Worm (Caenorhabditis elegans): ENCODE results near the gene pfas-1.

Gene pfas-1

ce11 chrIII:4665272-4665671 lies 22.2 kb upstream of the pfas-1 start, which contains the start of gene T23F11.4:
T23F11.4 (minus strand) TSS chrIII:4665372.
- TF ChIP-seq T20F7.1 (GFP tag; optimal IDR thresholded peaks at IDR 0.05) (no peak), mdt-29 (GFP tag; IDR thresholded peaks at IDR 0.05) (no peak), fkh-10 (GFP tag; optimal IDR thresholded peaks at IDR 0.05) (no peak), aha-1 (tag) (peak; percentile 16)

- TF ChIP-seq unc-62 (GFP tag; optimal IDR thresholded peaks at IDR 0.05 in 1 of 2) (peak in 1 of 2 experiments; percentile 65), unc-62 (tag; optimal IDR thresholded peaks at IDR 0.05) (no peak), lin-1 (GFP tag; IDR thresholded peaks at IDR 0.05) (no peak), aly-2 (tag; optimal IDR thresholded peaks at IDR 0.05) (no peak), zip-11 (GFP tag; IDR thresholded peaks at IDR 0.05) (no peak), aha-1 (tag) (peak; percentile 98)
Measured at ce11 chrIII:4659426-4659825, 16.3 kb upstream of the pfas-1 start.

DNA sequence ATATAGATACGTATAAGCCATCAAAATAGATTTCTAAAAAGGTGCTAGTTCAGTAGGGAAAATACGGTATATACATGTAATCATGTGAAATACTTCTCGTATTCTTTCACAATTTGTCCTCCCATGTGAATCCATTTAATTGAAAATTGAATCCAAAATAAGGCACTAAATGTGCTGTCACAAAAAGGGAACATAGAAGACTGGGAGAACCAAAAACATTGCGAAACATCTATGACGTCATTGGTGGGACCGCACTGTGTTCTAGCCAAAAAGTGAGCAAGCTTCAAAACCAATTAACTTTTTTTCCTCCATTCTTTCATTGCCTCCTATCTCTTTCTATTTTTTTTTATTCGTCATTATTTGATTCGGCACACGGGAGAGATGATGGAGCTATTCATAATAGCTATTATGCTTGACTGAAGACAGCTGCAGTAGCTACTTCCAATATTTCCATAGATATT lies 15.3 kb upstream of the pfas-1 start, which contains the start of gene cdka-1:
Gene cdka-1, plus strand, starts transcription at position 411 of the 461 bp plus-strand sequence.
- TF ChIP-seq F37D6.2 (tag; optimal IDR thresholded peaks at IDR 0.05) = peak; percentile 13
- TF ChIP-seq ces-1 (GFP tag; optimal IDR thresholded peaks at IDR 0.05) = peak; percentile 81
- no peak for TF ChIP-seq unc-62 (GFP tag; optimal IDR thresholded peaks at IDR 0.05 in 1 of 2)
- TF ChIP-seq unc-62 (tag; optimal IDR thresholded peaks at IDR 0.05) = no peak
- peak; percentile 15 for TF ChIP-seq mep-1 (tag; optimal IDR thresholded peaks at IDR 0.05)
- TF ChIP-seq ctbp-1 (GFP tag; IDR thresholded peaks at IDR 0.05) = 0 out of 2 replicates have a peak, but pooled peaks have one; percentile 31
- TF ChIP-seq gei-8 (GFP tag; optimal IDR thresholded peaks at IDR 0.05) = no peak
- peak; percentile 9 for TF ChIP-seq hlh-30 (tag; optimal IDR thresholded peaks at IDR 0.05; ENCODE audit: insufficient read depth)
- no peak for TF ChIP-seq hlh-11 (tag; optimal IDR thresholded peaks at IDR 0.05)
- no peak for TF ChIP-seq nhr-28 (tag; optimal IDR thresholded peaks at IDR 0.05)
- no peak for TF ChIP-seq dmd-8 (GFP tag; IDR thresholded peaks at IDR 0.05)
- no peak for TF ChIP-seq duxl-1 (tag; optimal IDR thresholded peaks at IDR 0.05; ENCODE audit: poor library complexity)
- no peak for TF ChIP-seq daf-12 (tag; optimal IDR thresholded peaks at IDR 0.05)
- peak in 1 of 2 experiments; percentile 35 for TF ChIP-seq lsy-2 (tag; optimal IDR thresholded peaks at IDR 0.05)
- peak; percentile 12 for TF ChIP-seq rbr-2 (tag; optimal IDR thresholded peaks at IDR 0.05)
- TF ChIP-seq php-3 (GFP tag; IDR thresholded peaks at IDR 0.05) = no peak
- no peak for TF ChIP-seq lin-13 (GFP tag; optimal IDR thresholded peaks at IDR 0.05)
- no peak for TF ChIP-seq aha-1 (tag)

DNA sequence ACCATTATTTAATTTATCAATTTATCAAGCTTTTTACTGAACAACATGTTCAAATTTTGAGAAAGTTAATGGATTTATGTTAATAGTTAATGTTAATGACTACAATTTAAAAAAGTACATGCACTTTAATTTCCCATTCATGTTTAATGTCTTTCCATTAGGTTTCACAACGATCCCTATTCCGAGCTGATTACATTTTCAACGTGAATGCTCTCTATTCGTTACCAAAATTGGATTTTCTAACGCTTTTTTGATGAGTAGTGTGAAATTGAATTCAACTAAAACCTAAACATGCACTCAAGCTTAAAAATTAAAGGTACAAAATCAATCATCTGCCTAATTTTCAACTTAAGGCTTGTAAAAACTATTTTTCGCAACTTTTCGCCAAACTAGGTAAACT lies 14.3 kb upstream of the pfas-1 start:
- TF ChIP-seq dmd-8 (GFP tag; IDR thresholded peaks at IDR 0.05) (no peak), unc-39 (tag; optimal IDR thresholded peaks at IDR 0.05) (no peak), nhr-76 (tag; optimal IDR thresholded peaks at IDR 0.05) (no peak), T20F7.1 (GFP tag; optimal IDR thresholded peaks at IDR 0.05) (no peak), ceh-44 (GFP tag; IDR thresholded peaks at IDR 0.05) (no peak), ces-1 (GFP tag; optimal IDR thresholded peaks at IDR 0.05) (peak; percentile 90), dve-1 (tag; optimal IDR thresholded peaks at IDR 0.05; ENCODE audit: insufficient read depth) (no peak)

DNA sequence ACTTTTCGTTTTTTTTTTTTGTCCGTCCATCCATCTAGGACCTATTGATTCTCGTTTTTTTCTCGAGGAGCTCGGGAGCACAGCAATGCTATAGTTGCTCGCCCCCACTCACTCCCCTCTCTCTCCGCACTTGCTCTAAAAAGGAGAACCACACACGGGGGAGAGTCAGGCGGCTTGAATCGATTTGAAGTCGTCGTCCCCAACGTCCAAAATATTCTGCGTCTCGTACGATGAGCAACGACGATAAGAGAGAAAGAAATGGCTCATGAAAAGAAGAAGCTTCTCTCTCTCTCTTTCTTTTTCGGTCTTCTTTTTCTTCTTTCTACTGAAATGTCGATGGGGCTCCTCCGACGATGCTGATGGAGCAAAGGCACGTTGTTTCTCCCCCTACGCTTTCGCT lies 13.3 kb upstream of the pfas-1 start:
- peak; percentile 65; the same call in 1 of the 2 replicates for TF ChIP-seq ctbp-1 (GFP tag; IDR thresholded peaks at IDR 0.05)
- peak; percentile 18 for TF ChIP-seq dpl-1 (GFP tag; optimal IDR thresholded peaks at IDR 0.05)
- TF ChIP-seq hlh-11 (tag; optimal IDR thresholded peaks at IDR 0.05) = peak; percentile 22
- TF ChIP-seq mep-1 (tag; optimal IDR thresholded peaks at IDR 0.05) = peak; percentile 63
- no peak for TF ChIP-seq nhr-42 (GFP tag; IDR thresholded peaks at IDR 0.05)
- no peak for TF ChIP-seq ama-1 (optimal IDR thresholded peaks at IDR 0.05)
- no peak for TF ChIP-seq saeg-2 (GFP tag; IDR thresholded peaks at IDR 0.05)
- TF ChIP-seq F37D6.2 (tag; optimal IDR thresholded peaks at IDR 0.05) = peak; percentile 53
- TF ChIP-seq dmd-6 (GFP tag; IDR thresholded peaks at IDR 0.05) = 0 out of 2 replicates have a peak, but pooled peaks have one; percentile 5
- peak; percentile 53 for TF ChIP-seq ceh-28 (tag; optimal IDR thresholded peaks at IDR 0.05)
- TF ChIP-seq hif-1 (tag; optimal IDR thresholded peaks at IDR 0.05) = peak in 1 of 2 experiments; percentile 28
- TF ChIP-seq hlh-30 (tag; optimal IDR thresholded peaks at IDR 0.05; ENCODE audit: insufficient read depth) = peak; percentile 81
- no peak for TF ChIP-seq nhr-76 (tag; optimal IDR thresholded peaks at IDR 0.05)
- peak; percentile 73 for TF ChIP-seq hmg-1.1 (GFP tag; IDR thresholded peaks at IDR 0.05)
- peak; percentile 9 for TF ChIP-seq nhr-11 (tag; optimal IDR thresholded peaks at IDR 0.05)
- TF ChIP-seq egl-43 (GFP tag; IDR thresholded peaks at IDR 0.05) = peak; percentile 69; the same call in 1 of the 2 replicates
- peak; percentile 5 to 61 for TF ChIP-seq lsy-2 (tag; optimal IDR thresholded peaks at IDR 0.05)
- TF ChIP-seq mdl-1 (tag; optimal IDR thresholded peaks at IDR 0.05) = peak in 1 of 2 experiments; percentile 65
- TF ChIP-seq aha-1 (tag) = peak; percentile 97
- TF ChIP-seq rbr-2 (tag; optimal IDR thresholded peaks at IDR 0.05) = peak; percentile 82
- no peak for TF ChIP-seq spr-1 (tag; optimal IDR thresholded peaks at IDR 0.05)
- TF ChIP-seq ceh-44 (GFP tag; IDR thresholded peaks at IDR 0.05) = no peak
- TF ChIP-seq ceh-20 (GFP tag; IDR thresholded peaks at IDR 0.05) = 0 out of 2 replicates have a peak, but pooled peaks have one; percentile 53
- peak; percentile 62 for TF ChIP-seq fkh-10 (GFP tag; optimal IDR thresholded peaks at IDR 0.05)

All from whole organism, L4 larva.